Worm (Caenorhabditis elegans) whole organism, L2 larva: ENCODE data around the gene ule-4.

ENCODE experiments used
- C34F6.9 ChIP-seq: fragments of 150-350 bp; optimal IDR thresholded peaks from 2 replicates; lab custom pipeline; 2014; ENCODE audit warnings: missing biosample characterization, missing genetic modification characterization
- R02D3.7 ChIP-seq: fragments of 150-350 bp; optimal IDR thresholded peaks from 2 replicates; lab custom pipeline; 2014; ENCODE audit warnings: missing biosample characterization, missing genetic modification characterization
- Y55F3AM.14 ChIP-seq: fragments of 200-800 bp; sonication (Bioruptor generic); optimal IDR thresholded peaks from 2 replicates; lab custom pipeline; 2018; ENCODE audit warnings: mild to moderate bottlenecking, missing genetic modification characterization, missing compliant biosample characterization
- alr-1 ChIP-seq: fragments of 150-350 bp; optimal IDR thresholded peaks from 2 replicates; lab custom pipeline; 2014; ENCODE audit warnings: missing biosample characterization, missing genetic modification characterization
- aly-2 ChIP-seq: fragments of 150-350 bp; optimal IDR thresholded peaks from 2 replicates; lab custom pipeline; 2014; ENCODE audit warnings: missing biosample characterization, missing genetic modification characterization
- ama-1 ChIP-seq: fragments of 150-350 bp; optimal IDR thresholded peaks from 2 replicates; lab custom pipeline; 2018; ENCODE audit warnings: inconsistent platforms
- blmp-1 ChIP-seq: sonication (generic microtip); optimal IDR thresholded peaks from 2 replicates; lab custom pipeline; 2017; ENCODE audit warnings: missing genetic modification characterization, mild to moderate bottlenecking, missing compliant biosample characterization, antibody characterized with exemption, moderate library complexity; ENCODE audit not compliant: insufficient read depth
- ceh-16 ChIP-seq: fragments of 150-350 bp; optimal IDR thresholded peaks from 2 replicates; lab custom pipeline; 2014; ENCODE audit warnings: missing biosample characterization, missing genetic modification characterization
- crh-2 ChIP-seq: sonication (generic microtip); optimal IDR thresholded peaks from 2 replicates; lab custom pipeline; 2017; ENCODE audit warnings: missing biosample characterization, missing genetic modification characterization
- dmd-4 ChIP-seq: sonication (generic microtip); optimal IDR thresholded peaks from 2 replicates; lab custom pipeline; 2017; ENCODE audit warnings: missing biosample characterization, missing genetic modification characterization
- elt-1 ChIP-seq: fragments of 150-350 bp; optimal IDR thresholded peaks from 2 replicates; lab custom pipeline; 2014; ENCODE audit warnings: missing biosample characterization, missing genetic modification characterization
- gmeb-1 ChIP-seq: fragments of 150-350 bp; optimal IDR thresholded peaks from 2 replicates; lab custom pipeline; 2014; ENCODE audit warnings: missing biosample characterization, missing genetic modification characterization
- lin-13 ChIP-seq: fragments of 150-350 bp; optimal IDR thresholded peaks from 2 replicates; lab custom pipeline; 2014; ENCODE audit warnings: missing biosample characterization, missing genetic modification reagents, missing genetic modification characterization
- lin-39 ChIP-seq: fragments of 150-350 bp; optimal IDR thresholded peaks from 2 replicates; lab custom pipeline; 2014; ENCODE audit warnings: missing biosample characterization, missing genetic modification reagents, missing genetic modification characterization
- lsy-2 ChIP-seq, 2 experiments: fragments of 150-350 bp in 1 of 2; sonication (generic microtip) in 1 of 2; optimal IDR thresholded peaks; 2 replicates each; lab custom pipeline; 2014 to 2017; ENCODE audit warnings: missing biosample characterization in 2 of 2, missing genetic modification characterization in 2 of 2
- mab-5 ChIP-seq: fragments of 150-350 bp; optimal IDR thresholded peaks from 2 replicates; lab custom pipeline; 2014; ENCODE audit warnings: missing biosample characterization, missing genetic modification characterization
- mbf-1 ChIP-seq: sonication (generic microtip); optimal IDR thresholded peaks from 2 replicates; lab custom pipeline; 2017; ENCODE audit warnings: missing biosample characterization, missing genetic modification characterization
- mdl-1 ChIP-seq, 2 experiments: fragments of 150-350 bp in 1 of 2; sonication (generic microtip) in 1 of 2; optimal IDR thresholded peaks; 2 replicates each; lab custom pipeline; 2017; ENCODE audit warnings: missing biosample characterization in 2 of 2, missing genetic modification characterization in 2 of 2
- nhr-11 ChIP-seq: fragments of 150-350 bp; optimal IDR thresholded peaks from 2 replicates; lab custom pipeline; 2014; ENCODE audit warnings: missing biosample characterization, missing genetic modification characterization
- nhr-12 ChIP-seq: fragments of 150-350 bp; optimal IDR thresholded peaks from 2 replicates; lab custom pipeline; 2014; ENCODE audit warnings: missing biosample characterization, missing genetic modification characterization
- nhr-21 ChIP-seq: fragments of 150-350 bp; optimal IDR thresholded peaks from 2 replicates; lab custom pipeline; 2014; ENCODE audit warnings: missing biosample characterization, missing genetic modification characterization
- nhr-23 ChIP-seq: fragments of 150-350 bp; optimal IDR thresholded peaks from 2 replicates; lab custom pipeline; 2014; ENCODE audit warnings: missing biosample characterization, missing genetic modification reagents, missing genetic modification characterization
- nhr-237 ChIP-seq: fragments of 150-350 bp; optimal IDR thresholded peaks from 2 replicates; lab custom pipeline; 2014; ENCODE audit warnings: missing biosample characterization, missing genetic modification characterization
- peb-1 ChIP-seq: fragments of 150-350 bp; optimal IDR thresholded peaks from 2 replicates; lab custom pipeline; 2014; ENCODE audit warnings: missing biosample characterization, missing genetic modification characterization
- sem-4 ChIP-seq: fragments of 150-350 bp; optimal IDR thresholded peaks from 2 replicates; lab custom pipeline; 2014; ENCODE audit warnings: missing biosample characterization, missing genetic modification reagents, missing genetic modification characterization
- skn-1 ChIP-seq: sonication (generic microtip); optimal IDR thresholded peaks from 2 replicates; lab custom pipeline; 2017; ENCODE audit warnings: missing biosample characterization, missing genetic modification characterization
- sma-9 ChIP-seq, 2 experiments: fragments of 150-350 bp in 1 of 2; sonication (generic microtip) in 1 of 2; optimal IDR thresholded peaks; 2 replicates each; lab custom pipeline; 2014 to 2016; ENCODE audit warnings: missing genetic modification characterization in 2 of 2, mild to moderate bottlenecking in 1 of 2, missing biosample characterization in 1 of 2, missing compliant biosample characterization in 1 of 2, missing genetic modification reagents in 1 of 2, moderate library complexity in 1 of 2
- snpc-4 ChIP-seq: fragments of 150-350 bp; optimal IDR thresholded peaks from 2 replicates; lab custom pipeline; 2014; ENCODE audit warnings: missing biosample characterization, missing genetic modification characterization
- unc-39 ChIP-seq: fragments of 150-350 bp; optimal IDR thresholded peaks from 2 replicates; lab custom pipeline; 2014; ENCODE audit warnings: missing biosample characterization, missing genetic modification characterization
- unc-55 ChIP-seq: fragments of 150-350 bp; sonication (generic microtip); optimal IDR thresholded peaks from 3 replicates; lab custom pipeline; 2014; ENCODE audit warnings: missing biosample characterization, missing genetic modification reagents, missing genetic modification characterization
- zag-1 ChIP-seq: fragments of 150-350 bp; optimal IDR thresholded peaks from 2 replicates; lab custom pipeline; 2014; ENCODE audit warnings: missing biosample characterization, missing genetic modification characterization
- ztf-1 ChIP-seq: fragments of 200-800 bp; sonication (Bioruptor generic); conservative IDR thresholded peaks from 2 replicates; pipeline ENCODE4 v1.3.6; 2022; ENCODE audit warnings: missing genetic modification characterization, missing compliant biosample characterization
- ztf-11 ChIP-seq: sonication (generic microtip); optimal IDR thresholded peaks from 2 replicates; lab custom pipeline; 2017; ENCODE audit warnings: missing biosample characterization, missing genetic modification characterization
- ztf-4 ChIP-seq: fragments of 150-350 bp; optimal IDR thresholded peaks from 2 replicates; lab custom pipeline; 2014; ENCODE audit warnings: missing biosample characterization, missing genetic modification characterization

ule-4 gene

ce11 chrIV:13682733-13683132 lies 35.3 kb upstream of the ule-4 start (continued):
- TF ChIP-seq nhr-23 (tag; lab: Kevin White, UChicago) (no peak), ztf-11 (tag; lab: Kevin White, UChicago) (no peak), C34F6.9 (tag; lab: Kevin White, UChicago) (no peak), R02D3.7 (no peak), sem-4 (no peak), aly-2 (tag; lab: Kevin White, UChicago) (no peak)
- TF ChIP-seq, all 48 proteins: peak for 13

ce11 chrIV:13679495-13679894 lies 32.0 kb upstream of the ule-4 start:
- TF ChIP-seq gmeb-1 (tag; lab: Kevin White, UChicago) (no peak), nhr-11 (tag; lab: Kevin White, UChicago) (no peak), ceh-16 (tag; lab: Kevin White, UChicago) (no peak), mbf-1 (no peak), unc-39 (tag; lab: Kevin White, UChicago) (no peak), nhr-12 (tag; lab: Kevin White, UChicago) (no peak), ztf-1 (GFP tag; lab: Robert Waterston, UW) (no peak), snpc-4 (tag; lab: Kevin White, UChicago) (no peak), unc-55 (no peak), zag-1 (tag; lab: Kevin White, UChicago) (no peak), nhr-23 (tag; lab: Kevin White, UChicago) (no peak), dmd-4 (no peak), mab-5 (no peak), C34F6.9 (tag; lab: Kevin White, UChicago) (no peak), ama-1 (lab: Kevin White, UChicago) (no peak)

ce11 chrIV:13678649-13679048 lies 31.2 kb upstream of the ule-4 start, which contains the start of gene srlf-26:
Gene srlf-26, plus strand, starts transcription at chrIV:13678949.
- TF ChIP-seq Y55F3AM.14 (no peak), sma-9 (GFP tag; optimal IDR thresholded peaks at IDR 0.05; lab: Kevin White, UChicago) (no peak), sma-9 (tag; optimal IDR thresholded peaks at IDR 0.05; lab: Kevin White, UChicago) (no peak), skn-1 (tag; lab: Kevin White, UChicago) (no peak), lin-39 (tag; lab: Kevin White, UChicago) (no peak), ztf-4 (no peak), nhr-21 (tag; lab: Kevin White, UChicago) (no peak), nhr-237 (tag; lab: Kevin White, UChicago) (no peak), unc-55 (no peak), ztf-1 (GFP tag; lab: Robert Waterston, UW) (no peak), aly-2 (tag; lab: Kevin White, UChicago) (no peak), mbf-1 (no peak), nhr-12 (tag; lab: Kevin White, UChicago) (no peak), crh-2 (tag; lab: Kevin White, UChicago) (no peak), peb-1 (tag; lab: Kevin White, UChicago) (no peak), blmp-1 (tag; lab: Kevin White, UChicago) (no peak), mdl-1 (tag; optimal IDR thresholded peaks at IDR 0.05; lab: Kevin White, UChicago) (no peak), lsy-2 (tag; optimal IDR thresholded peaks at IDR 0.05; lab: Kevin White, UChicago) (no peak), ama-1 (lab: Kevin White, UChicago) (no peak)

ce11 chrIV:13673504-13673903 lies 26.0 kb upstream of the ule-4 start, which contains the start of gene oac-48:
Gene oac-48, plus strand, starts transcription at chrIV:13673804.
- TF ChIP-seq aly-2 (tag; lab: Kevin White, UChicago) (no peak), C34F6.9 (tag; lab: Kevin White, UChicago) (no peak), lin-13 (GFP tag; lab: Kevin White, UChicago) (no peak), peb-1 (tag; lab: Kevin White, UChicago) (no peak), alr-1 (tag; lab: Kevin White, UChicago) (no peak), zag-1 (tag; lab: Kevin White, UChicago) (no peak)

- TF ChIP-seq snpc-4 (tag; lab: Kevin White, UChicago) (no peak), elt-1 (no peak)
- TF ChIP-seq, all 48 proteins: peak for 0
Observed at ce11 chrIV:13666849-13667430, 19.5 kb upstream of the ule-4 start, which contains the start of gene fbxa-215. Gene fbxa-215, minus strand, starts transcription at chrIV:13666909.
